Worm (Caenorhabditis elegans): Measurements from ENCODE around the gene C28A5.6.

- TF ChIP-seq him-1 (tag; optimal IDR thresholded peaks at IDR 0.05) (no peak), W03F9.2 (tag; optimal IDR thresholded peaks at IDR 0.05) (no peak)
Measured at ce11 chrIII:4439493-4439983, 10.2 kb upstream of the C28A5.6 start, which contains the start of gene C28A5.2.

Measured in whole organism, L4/young adult.